Worm (Caenorhabditis elegans) whole organism, L3 larva: ENCODE measurements around the gene clec-72.
"Not testable (repeated sequence)": the region's sequence is repeated elsewhere in the genome, so short reads cannot be mapped to it uniquely, and the experiment has no call there.

Source experiments
- R02D3.7 ChIP-seq: fragments of 150-350 bp; optimal IDR thresholded peaks from 2 replicates; lab custom pipeline; 2014; ENCODE audit warnings: missing biosample characterization, missing genetic modification characterization
- ZK546.5 ChIP-seq: sonication (generic microtip); optimal IDR thresholded peaks from 2 replicates; lab custom pipeline; 2017; ENCODE audit warnings: missing biosample characterization, missing genetic modification characterization
- aly-2 ChIP-seq: fragments of 150-350 bp; optimal IDR thresholded peaks from 2 replicates; lab custom pipeline; 2014; ENCODE audit warnings: missing biosample characterization, missing genetic modification characterization
- ama-1 ChIP-seq: fragments of 150-350 bp; optimal IDR thresholded peaks from 2 replicates; lab custom pipeline; 2018
- ceh-16 ChIP-seq: sonication (generic microtip); optimal IDR thresholded peaks from 2 replicates; lab custom pipeline; 2017; ENCODE audit warnings: missing biosample characterization, missing genetic modification characterization
- ceh-28 ChIP-seq: fragments of 150-350 bp; optimal IDR thresholded peaks from 2 replicates; lab custom pipeline; 2014; ENCODE audit warnings: missing biosample characterization, missing genetic modification reagents, missing genetic modification characterization
- ceh-82 ChIP-seq: fragments of 150-350 bp; optimal IDR thresholded peaks from 2 replicates; lab custom pipeline; 2014; ENCODE audit warnings: missing biosample characterization, missing genetic modification characterization
- ceh-9 ChIP-seq: sonication (generic microtip); optimal IDR thresholded peaks from 2 replicates; lab custom pipeline; 2018; ENCODE audit warnings: missing biosample characterization, missing genetic modification characterization
- daf-12 ChIP-seq: fragments of 150-350 bp; optimal IDR thresholded peaks from 2 replicates; lab custom pipeline; 2014; ENCODE audit warnings: missing biosample characterization, missing genetic modification reagents, missing genetic modification characterization
- egl-27 ChIP-seq: sonication (generic microtip); optimal IDR thresholded peaks from 4 replicates; lab custom pipeline; 2017; ENCODE audit warnings: missing biosample characterization, missing genetic modification reagents, missing genetic modification characterization
- elt-1 ChIP-seq: fragments of 150-350 bp; optimal IDR thresholded peaks from 2 replicates; lab custom pipeline; 2014; ENCODE audit warnings: missing biosample characterization, missing genetic modification characterization
- eor-1 ChIP-seq, 2 experiments: fragments of 150-350 bp; optimal IDR thresholded peaks; 2 replicates each; lab custom pipeline; 2014 to 2018; ENCODE audit warnings: missing biosample characterization in 2 of 2, missing genetic modification characterization in 2 of 2
- fkh-2 ChIP-seq: fragments of 150-350 bp; optimal IDR thresholded peaks from 2 replicates; lab custom pipeline; 2014; ENCODE audit warnings: missing biosample characterization, missing genetic modification reagents, missing genetic modification characterization
- fos-1 ChIP-seq: fragments of 150-350 bp; optimal IDR thresholded peaks from 2 replicates; lab custom pipeline; 2014; ENCODE audit warnings: missing biosample characterization, missing genetic modification characterization
- lin-15B ChIP-seq: fragments of 150-350 bp; optimal IDR thresholded peaks from 2 replicates; lab custom pipeline; 2014; ENCODE audit warnings: missing biosample characterization, missing genetic modification characterization
- lin-39 ChIP-seq: fragments of 150-350 bp; optimal IDR thresholded peaks from 2 replicates; lab custom pipeline; 2018; ENCODE audit warnings: missing biosample characterization, missing genetic modification reagents, missing genetic modification characterization
- lsy-12 ChIP-seq: sonication (generic microtip); optimal IDR thresholded peaks from 2 replicates; lab custom pipeline; 2016; ENCODE audit warnings: mild to moderate bottlenecking, missing genetic modification characterization, missing compliant biosample characterization
- mdl-1 ChIP-seq: fragments of 150-350 bp; optimal IDR thresholded peaks from 2 replicates; lab custom pipeline; 2014; ENCODE audit warnings: missing biosample characterization, missing genetic modification characterization
- mml-1 ChIP-seq: fragments of 150-350 bp; sonication (generic microtip); optimal IDR thresholded peaks from 3 replicates; lab custom pipeline; 2014; ENCODE audit warnings: missing biosample characterization, missing genetic modification characterization
- nhr-23 ChIP-seq: fragments of 150-350 bp; optimal IDR thresholded peaks from 2 replicates; lab custom pipeline; 2014; ENCODE audit warnings: missing biosample characterization, missing genetic modification reagents, missing genetic modification characterization
- nhr-25 ChIP-seq: sonication (generic microtip); optimal IDR thresholded peaks from 2 replicates; lab custom pipeline; 2017; ENCODE audit warnings: missing biosample characterization, missing genetic modification characterization
- nhr-28 ChIP-seq: fragments of 150-350 bp; optimal IDR thresholded peaks from 2 replicates; lab custom pipeline; 2014; ENCODE audit warnings: missing biosample characterization, missing genetic modification characterization
- nhr-67 ChIP-seq: fragments of 150-350 bp; optimal IDR thresholded peaks from 2 replicates; lab custom pipeline; 2014; ENCODE audit warnings: missing biosample characterization, missing genetic modification characterization
- nhr-76 ChIP-seq: fragments of 150-350 bp; sonication (generic microtip); optimal IDR thresholded peaks from 5 replicates; lab custom pipeline; 2014; ENCODE audit warnings: missing biosample characterization, missing genetic modification characterization
- pqm-1 ChIP-seq: fragments of 150-350 bp; optimal IDR thresholded peaks from 2 replicates; lab custom pipeline; 2017; ENCODE audit warnings: missing biosample characterization, missing genetic modification characterization, inconsistent platforms
- sea-2 ChIP-seq: fragments of 150-350 bp; sonication (generic microtip); optimal IDR thresholded peaks from 4 replicates; lab custom pipeline; 2014; ENCODE audit warnings: missing biosample characterization, missing genetic modification reagents, missing genetic modification characterization
- tbx-2 ChIP-seq: sonication (generic microtip); optimal IDR thresholded peaks from 2 replicates; lab custom pipeline; 2016; ENCODE audit warnings: mild to moderate bottlenecking, missing genetic modification characterization, missing compliant biosample characterization
- unc-39 ChIP-seq: sonication (generic microtip); optimal IDR thresholded peaks from 4 replicates; lab custom pipeline; 2017; ENCODE audit warnings: missing biosample characterization, missing genetic modification characterization
- zag-1 ChIP-seq: fragments of 150-350 bp; optimal IDR thresholded peaks from 2 replicates; lab custom pipeline; 2014; ENCODE audit warnings: missing biosample characterization, missing genetic modification characterization

Gene clec-72

DNA sequence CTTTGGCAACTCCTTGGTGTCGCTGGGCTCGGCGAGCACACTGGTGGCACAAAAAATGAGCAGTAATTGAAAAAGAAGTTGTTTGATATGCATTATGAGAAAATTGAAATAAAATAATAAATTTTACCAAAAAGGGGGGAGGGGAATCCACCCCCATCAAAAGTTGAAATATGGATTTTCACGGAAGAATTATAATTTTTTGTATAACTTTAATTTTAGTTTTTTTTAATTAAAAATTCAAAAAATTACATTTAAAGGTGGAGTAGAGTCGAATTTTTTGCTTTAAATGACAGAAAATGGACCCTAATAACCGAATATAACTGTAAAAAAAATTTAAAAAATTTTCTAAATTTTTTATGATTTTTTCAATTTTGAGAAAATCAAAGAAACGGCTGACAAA is 32.8 kb upstream of the clec-72 start, which contains the start of gene F56D6.18:
TSS of gene F56D6.18 (minus strand) at position 101 of the 400 bp plus-strand sequence.
- TF ChIP-seq ama-1 (lab: Kevin White, UChicago); R02D3.7 (tag; lab: Kevin White, UChicago); nhr-76 (tag; lab: Kevin White, UChicago): not testable (repeated sequence)

DNA sequence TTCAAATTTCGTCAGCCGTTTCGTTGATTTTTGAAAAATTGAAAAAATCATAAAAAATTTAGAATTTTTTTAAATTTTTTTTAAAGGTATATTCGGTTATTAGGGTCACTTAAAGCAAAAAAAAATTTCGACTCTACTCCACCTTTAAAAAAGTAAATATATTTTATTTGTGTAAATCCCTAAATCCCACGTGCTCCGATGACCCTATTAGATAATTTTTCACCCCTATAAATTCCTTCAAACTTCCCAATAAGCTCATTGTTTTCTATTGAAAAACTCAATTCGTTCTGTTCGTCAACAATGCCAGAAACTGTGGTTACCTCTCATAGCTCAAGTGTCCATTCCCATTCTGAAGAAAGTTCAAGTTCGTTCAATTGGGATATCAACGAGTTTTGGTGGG is 32.0 kb upstream of the clec-72 start, which contains the start of gene F56D6.20:
TSS of gene F56D6.20 (plus strand) at position 301 of the 400 bp plus-strand sequence.
- TF ChIP-seq lsy-12 (no peak), unc-39 (tag; lab: Kevin White, UChicago) (no peak), fos-1 (tag; lab: Kevin White, UChicago) (no peak), egl-27 (tag; lab: Kevin White, UChicago) (no peak)
- TF ChIP-seq, all 47 proteins: peak for 0

DNA sequence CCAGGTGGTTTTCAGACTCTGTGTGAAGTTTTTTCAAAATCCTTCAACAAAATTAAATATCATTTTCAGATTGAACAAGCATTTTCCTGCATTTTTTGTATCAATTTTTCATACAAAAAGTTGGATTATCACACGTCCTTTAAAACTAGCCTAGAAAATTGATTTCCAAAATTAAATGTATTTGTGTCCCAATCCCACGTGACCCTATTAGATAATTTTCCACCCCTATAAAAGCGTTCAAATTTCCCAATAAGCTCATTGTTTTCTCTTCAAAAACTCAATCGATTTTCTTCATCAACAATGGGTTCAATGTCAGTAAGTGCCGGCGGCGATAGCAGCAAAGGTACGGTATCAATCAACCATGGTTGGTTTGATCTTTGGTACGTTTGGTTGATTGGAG is 30.2 kb upstream of the clec-72 start, which contains the start of gene F56D6.19:
TSS of gene F56D6.19 (plus strand) at position 301 of the 400 bp plus-strand sequence.
- no peak for TF ChIP-seq aly-2
- TF ChIP-seq nhr-28 (tag; lab: Kevin White, UChicago): no peak
- no peak for TF ChIP-seq lin-39 (tag; lab: Kevin White, UChicago)
- no peak for TF ChIP-seq R02D3.7 (tag; lab: Kevin White, UChicago)
- no peak for TF ChIP-seq ceh-82 (tag; lab: Kevin White, UChicago)
- no peak for TF ChIP-seq nhr-76 (tag; lab: Kevin White, UChicago)
- no peak for TF ChIP-seq zag-1 (tag; lab: Kevin White, UChicago)
- TF ChIP-seq mdl-1 (tag; lab: Kevin White, UChicago): no peak
- no peak for TF ChIP-seq elt-1 (tag; lab: Kevin White, UChicago)
- TF ChIP-seq nhr-23: no peak
- no peak for TF ChIP-seq eor-1 (tag; optimal IDR thresholded peaks at IDR 0.05; lab: Kevin White, UChicago)
- no peak for TF ChIP-seq tbx-2
- TF ChIP-seq sea-2 (GFP tag; lab: Kevin White, UChicago): no peak
- no peak for TF ChIP-seq mml-1 (tag; lab: Kevin White, UChicago)
- no peak for TF ChIP-seq ZK546.5 (tag; lab: Kevin White, UChicago)
- TF ChIP-seq lin-15B (tag; lab: Kevin White, UChicago): no peak
- TF ChIP-seq, all 47 proteins: peak for 0

DNA sequence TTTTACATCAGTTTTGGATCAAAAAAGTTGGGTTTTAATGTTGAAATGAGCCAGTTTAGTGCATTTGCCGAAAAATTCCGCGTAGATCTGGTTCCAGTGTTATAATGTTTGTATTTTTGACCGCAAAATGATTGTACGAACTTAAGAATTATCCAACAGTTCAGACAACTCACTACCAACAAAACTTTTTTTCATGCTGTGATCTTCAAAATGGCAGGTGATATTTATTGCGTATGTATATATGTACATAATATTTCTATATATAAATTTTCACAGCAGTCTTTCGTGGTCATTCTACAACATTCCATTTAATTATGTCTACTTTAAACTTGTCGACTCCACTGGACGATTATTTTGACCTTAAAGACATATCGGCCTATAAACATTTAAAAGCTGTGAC is 29.3 kb upstream of the clec-72 start, which contains the start of gene srz-20:
TSS of gene srz-20 (plus strand) at position 301 of the 400 bp plus-strand sequence.
- TF ChIP-seq egl-27 (tag; lab: Kevin White, UChicago) (no peak), mdl-1 (tag; lab: Kevin White, UChicago) (no peak), eor-1 (tag; optimal IDR thresholded peaks at IDR 0.05; lab: Kevin White, UChicago) (no peak)

DNA sequence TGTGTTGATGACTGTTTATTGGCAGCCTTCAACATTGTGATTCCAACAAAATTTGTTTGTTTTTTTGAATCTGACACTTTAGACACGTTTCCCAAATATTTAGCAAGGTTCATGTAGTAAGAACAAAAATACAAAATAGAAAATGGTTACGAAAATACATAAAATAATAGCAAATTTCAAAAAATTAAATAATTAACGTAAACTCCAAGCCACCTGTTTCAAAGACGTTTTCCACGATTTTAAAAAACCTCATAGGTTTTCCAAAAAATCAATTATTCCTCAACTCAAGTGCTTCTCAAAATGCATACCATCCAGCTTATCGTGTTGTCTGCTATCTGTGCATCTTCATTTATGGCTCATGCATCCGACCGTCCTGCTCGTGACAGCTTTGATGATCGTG is 27.2 kb upstream of the clec-72 start, which contains the start of gene F56D6.14:
TSS of gene F56D6.14 (plus strand) at position 301 of the 400 bp plus-strand sequence.
- TF ChIP-seq ceh-28 (tag; lab: Kevin White, UChicago) (no peak), pqm-1 (tag; lab: Kevin White, UChicago) (no peak), fos-1 (tag; lab: Kevin White, UChicago) (no peak), nhr-25 (tag; lab: Kevin White, UChicago) (no peak), unc-39 (tag; lab: Kevin White, UChicago) (no peak), daf-12 (tag; lab: Kevin White, UChicago) (no peak), ZK546.5 (tag; lab: Kevin White, UChicago) (no peak), lin-15B (tag; lab: Kevin White, UChicago) (no peak), ceh-82 (tag; lab: Kevin White, UChicago) (no peak), fkh-2 (tag; lab: Kevin White, UChicago) (no peak), ceh-9 (no peak), sea-2 (GFP tag; lab: Kevin White, UChicago) (no peak), nhr-67 (tag; lab: Kevin White, UChicago) (no peak)
- TF ChIP-seq, all 47 proteins: peak for 0

DNA sequence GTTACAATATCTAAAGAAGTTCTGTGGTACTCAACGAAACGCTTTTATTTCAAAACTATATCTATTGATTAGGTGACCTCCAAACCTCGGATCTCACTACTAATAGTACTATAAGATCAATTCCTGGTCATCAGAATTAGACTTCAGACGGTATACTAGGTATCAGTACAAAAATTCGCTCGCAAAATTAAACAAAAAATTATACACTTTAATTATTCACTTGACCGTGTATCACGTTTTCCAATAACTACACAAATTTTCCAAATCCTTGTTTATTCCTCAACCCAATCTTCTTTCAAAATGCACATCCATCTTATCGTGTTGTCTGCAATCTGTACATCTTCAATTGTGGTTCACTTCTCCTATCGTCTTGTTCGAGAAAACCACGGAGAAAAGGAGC is 26.5 kb upstream of the clec-72 start, which contains the start of gene F56D6.23:
TSS of gene F56D6.23 (plus strand) at position 301 of the 400 bp plus-strand sequence.
- TF ChIP-seq egl-27 (tag; lab: Kevin White, UChicago) (no peak), zag-1 (tag; lab: Kevin White, UChicago) (no peak), R02D3.7 (tag; lab: Kevin White, UChicago) (no peak), ceh-16 (tag; lab: Kevin White, UChicago) (no peak), ceh-28 (tag; lab: Kevin White, UChicago) (no peak)
